Fruit fly (Drosophila melanogaster): ENCODE measurements around the gene CG11911.

Gene CG11911

DNA sequence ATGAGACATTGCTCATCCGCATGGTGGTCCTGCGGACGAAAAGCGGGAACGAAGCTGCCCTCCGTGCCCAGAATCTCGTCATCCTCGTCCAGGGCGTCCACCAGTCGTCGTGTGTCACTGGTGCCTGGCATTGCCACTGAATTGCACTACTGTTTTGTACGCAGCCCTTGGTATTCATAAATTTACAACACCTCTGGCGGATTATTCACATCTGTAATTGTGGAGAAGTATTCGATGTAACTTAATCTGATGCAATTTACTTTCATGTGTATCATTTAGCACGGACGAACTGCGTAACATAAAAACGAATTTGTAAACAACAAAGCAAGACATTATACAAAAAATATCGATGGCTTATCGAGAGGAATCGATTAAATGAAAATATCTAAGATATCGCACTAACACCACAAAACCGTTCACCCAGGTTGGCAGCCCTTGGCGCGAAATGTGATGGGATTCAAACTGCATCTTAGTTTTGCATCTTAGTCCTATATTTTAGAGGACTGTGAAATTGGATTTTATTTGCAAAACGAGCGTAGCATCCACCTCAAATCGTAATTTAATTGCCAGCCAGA is 36.6 kb upstream of the CG11911 start, which contains the start of gene Ent1 (continued):
- TF ChIP-seq grn (GFP tag; optimal IDR thresholded peaks at IDR 0.05) (peak; percentile 18), CG7987 (GFP tag; optimal IDR thresholded peaks at IDR 0.05) (peak; percentile 21), Rx (GFP tag; IDR thresholded peaks at IDR 0.05) (no peak), pita (GFP tag; optimal IDR thresholded peaks at IDR 0.05) (no peak), CG12104 (GFP tag; optimal IDR thresholded peaks at IDR 0.05) (no peak), jumu (GFP tag; optimal IDR thresholded peaks at IDR 0.05) (no peak), ase (GFP tag; IDR thresholded peaks at IDR 0.05) (no peak), abd-A (tag; optimal IDR thresholded peaks at IDR 0.05) (peak; percentile 56), CG17829 (tag; optimal IDR thresholded peaks at IDR 0.05) (peak; percentile 14), CG17568 (GFP tag; optimal IDR thresholded peaks at IDR 0.05) (no peak), Eip74EF (GFP tag; optimal IDR thresholded peaks at IDR 0.05) (no peak), CG13775 (GFP tag; optimal IDR thresholded peaks at IDR 0.05) (no peak), Sry-δ (GFP tag; optimal IDR thresholded peaks at IDR 0.05) (peak; percentile 93), CG2120 (GFP tag; optimal IDR thresholded peaks at IDR 0.05) (peak; percentile 19), CrebB (tag; optimal IDR thresholded peaks at IDR 0.05) (peak; percentile 6), pho (GFP tag; optimal IDR thresholded peaks at IDR 0.05) (peak; percentile 26), CTCF (GFP tag; optimal IDR thresholded peaks at IDR 0.05) (peak; percentile 49), CG5180 (GFP tag; optimal IDR thresholded peaks at IDR 0.05) (no peak), MBD-R2 (GFP tag; IDR thresholded peaks at IDR 0.05) (no peak), CkIIα-i1 (GFP tag; IDR thresholded peaks at IDR 0.05) (no peak), H2.0 (GFP tag; IDR thresholded peaks at IDR 0.05) (no peak), CG13894 (tag; optimal IDR thresholded peaks at IDR 0.05) (peak; percentile 8), CG14710 (tag; optimal IDR thresholded peaks at IDR 0.05) (peak; percentile 33), bcd (GFP tag; optimal IDR thresholded peaks at IDR 0.05) (no peak), CG1647 (GFP tag; optimal IDR thresholded peaks at IDR 0.05) (no peak), Jarid2 (GFP tag; optimal IDR thresholded peaks at IDR 0.05) (peak; percentile 28), fd64A (GFP tag; optimal IDR thresholded peaks at IDR 0.05) (no peak), CG8290 (GFP tag; optimal IDR thresholded peaks at IDR 0.05) (peak; percentile 41), CG8290 (tag; optimal IDR thresholded peaks at IDR 0.05) (peak in 1 of 2 experiments; percentile 61), CG18262 (tag; optimal IDR thresholded peaks at IDR 0.05) (no peak), CG17186 (GFP tag; optimal IDR thresholded peaks at IDR 0.05) (peak; percentile 8), sisA (GFP tag; IDR thresholded peaks at IDR 0.05) (no peak), CG12659 (GFP tag; optimal IDR thresholded peaks at IDR 0.05) (peak; percentile 34), Poxn (GFP tag; IDR thresholded peaks at IDR 0.05) (no peak), Chrac-16 (GFP tag; optimal IDR thresholded peaks at IDR 0.05) (no peak), CG10267 (tag; optimal IDR thresholded peaks at IDR 0.05) (peak; percentile 32), Vsx1 (GFP tag; optimal IDR thresholded peaks at IDR 0.05) (no peak), bab2 (GFP tag; optimal IDR thresholded peaks at IDR 0.05) (no peak), CG11696 (GFP tag; IDR thresholded peaks at IDR 0.05) (no peak), CG12391 (tag; optimal IDR thresholded peaks at IDR 0.05) (peak; percentile 10), crp (GFP tag; optimal IDR thresholded peaks at IDR 0.05) (no peak), Hr39 (optimal IDR thresholded peaks at IDR 0.05) (no peak), CG15479 (GFP tag; optimal IDR thresholded peaks at IDR 0.05) (peak; percentile 40), Mrtf (GFP tag; IDR thresholded peaks at IDR 0.05) (no peak), sd (tag; optimal IDR thresholded peaks at IDR 0.05) (peak; percentile 42), repo (GFP tag; optimal IDR thresholded peaks at IDR 0.05) (no peak), CG2129 (GFP tag; IDR thresholded peaks at IDR 0.05; ENCODE audit: partially characterized antibody) (no peak), Ptx1 (GFP tag; IDR thresholded peaks at IDR 0.05) (no peak), CG1024 (GFP tag; IDR thresholded peaks at IDR 0.05) (no peak), gro (GFP tag; optimal IDR thresholded peaks at IDR 0.05) (peak; percentile 60), jigr1 (GFP tag; IDR thresholded peaks at IDR 0.05) (no peak), CG9817 (tag; optimal IDR thresholded peaks at IDR 0.05) (no peak)
